Worm (Caenorhabditis elegans) whole organism, late embryonic: Measurements from ENCODE around the gene let-858.

Experiments used
- C38D4.7 ChIP-seq: fragments of 200-800 bp; sonication (Bioruptor generic); optimal IDR thresholded peaks from 2 replicates; lab custom pipeline; 2018; ENCODE audit warnings: mild to moderate bottlenecking, missing genetic modification characterization, moderate library complexity, missing compliant biosample characterization
- ama-1 ChIP-seq: fragments of 150-350 bp; optimal IDR thresholded peaks from 2 replicates; lab custom pipeline; 2014
- ceh-45 ChIP-seq: fragments of 200-800 bp; sonication (Bioruptor generic); IDR thresholded peaks from 2 replicates; pipeline ENCODE4 v1.3.6; 2022; ENCODE audit warnings: missing genetic modification reagents, missing genetic modification characterization, missing compliant biosample characterization
- fkh-10 ChIP-seq: fragments of 150-350 bp; optimal IDR thresholded peaks from 2 replicates; lab custom pipeline; 2014; ENCODE audit warnings: missing biosample characterization, missing genetic modification reagents, missing genetic modification characterization
- hlh-13 ChIP-seq: fragments of 200-800 bp; sonication (Bioruptor generic); optimal IDR thresholded peaks from 2 replicates; lab custom pipeline; 2018; ENCODE audit warnings: mild to moderate bottlenecking, missing genetic modification characterization, missing compliant biosample characterization
- hlh-30 ChIP-seq: sonication (generic microtip); optimal IDR thresholded peaks from 2 replicates; lab custom pipeline; 2017; ENCODE audit warnings: antibody characterized with exemption, missing genetic modification characterization, missing compliant biosample characterization; ENCODE audit not compliant: insufficient read depth
- mec-3 ChIP-seq: sonication (generic microtip); optimal IDR thresholded peaks from 2 replicates; lab custom pipeline; 2016; ENCODE audit warnings: borderline replicate concordance, missing genetic modification characterization, missing compliant biosample characterization
- pqm-1 ChIP-seq: sonication (generic microtip); optimal IDR thresholded peaks from 2 replicates; lab custom pipeline; 2016; ENCODE audit warnings: missing genetic modification characterization, missing compliant biosample characterization
- unc-55 ChIP-seq: sonication (generic microtip); optimal IDR thresholded peaks from 2 replicates; lab custom pipeline; 2017; ENCODE audit warnings: missing biosample characterization, missing genetic modification reagents, missing genetic modification characterization

DNA sequence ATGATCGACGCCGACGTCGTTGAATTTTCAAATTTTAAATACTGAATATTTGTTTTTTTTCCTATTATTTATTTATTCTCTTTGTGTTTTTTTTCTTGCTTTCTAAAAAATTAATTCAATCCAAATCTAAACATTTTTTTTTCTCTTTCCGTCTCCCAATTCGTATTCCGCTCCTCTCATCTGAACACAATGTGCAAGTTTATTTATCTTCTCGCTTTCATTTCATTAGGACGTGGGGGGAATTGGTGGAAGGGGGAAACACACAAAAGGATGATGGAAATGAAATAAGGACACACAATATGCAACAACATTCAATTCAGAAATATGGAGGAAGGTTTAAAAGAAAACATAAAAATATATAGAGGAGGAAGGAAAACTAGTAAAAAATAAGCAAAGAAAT is 5.6 kb downstream of the let-858 start:
- TF ChIP-seq ama-1 (lab: Kevin White, UChicago) (no peak), pqm-1 (tag; lab: Kevin White, UChicago) (no peak), C38D4.7 (GFP tag; lab: Kevin White, UChicago) (no peak), mec-3 (no peak), hlh-13 (GFP tag; lab: Kevin White, UChicago) (no peak), unc-55 (no peak), hlh-30 (tag; lab: Kevin White, UChicago) (no peak), ceh-45 (GFP tag; lab: Robert Waterston, UW) (no peak), fkh-10 (GFP tag; lab: Kevin White, UChicago) (no peak)
